Fruit fly (Drosophila melanogaster) whole organism, adult: ENCODE results near the gene mio.

Experiments used
- CG11617 ChIP-seq: fragments of 200-800 bp; sonication (Bioruptor generic); optimal IDR thresholded peaks from 2 replicates; lab custom pipeline; 2017; ENCODE audit warnings: mild to moderate bottlenecking, missing biosample characterization, missing genetic modification reagents, missing genetic modification characterization
- CG12768 ChIP-seq: fragments of 200-800 bp; sonication (Bioruptor generic); optimal IDR thresholded peaks from 2 replicates; lab custom pipeline; 2017; ENCODE audit warnings: missing biosample characterization, missing genetic modification characterization, mild to moderate bottlenecking, moderate library complexity, missing genetic modification reagents
- CG14711 ChIP-seq: fragments of 200-800 bp; sonication (Bioruptor generic); optimal IDR thresholded peaks from 2 replicates; lab custom pipeline; 2018; ENCODE audit warnings: missing biosample characterization, mild to moderate bottlenecking, missing genetic modification characterization, moderate library complexity
- CG1620 ChIP-seq: fragments of 200-800 bp; sonication (Bioruptor generic); optimal IDR thresholded peaks from 2 replicates; lab custom pipeline; 2016; ENCODE audit warnings: missing biosample characterization, missing genetic modification characterization
- CG33017 ChIP-seq: fragments of 200-800 bp; sonication (Bioruptor generic); optimal IDR thresholded peaks from 2 replicates; lab custom pipeline; 2018; ENCODE audit warnings: missing biosample characterization, mild to moderate bottlenecking, missing genetic modification characterization, moderate library complexity
- CG5204 ChIP-seq: fragments of 200-800 bp; sonication (Bioruptor generic); optimal IDR thresholded peaks from 2 replicates; lab custom pipeline; 2016; ENCODE audit warnings: missing biosample characterization, missing genetic modification characterization
- CG7045 ChIP-seq: fragments of 200-800 bp; sonication (Bioruptor generic); optimal IDR thresholded peaks from 2 replicates; lab custom pipeline; 2017; ENCODE audit warnings: missing biosample characterization, mild to moderate bottlenecking, missing genetic modification characterization
- CG7101 ChIP-seq: fragments of 200-800 bp; sonication (Bioruptor generic); optimal IDR thresholded peaks from 2 replicates; lab custom pipeline; 2018; ENCODE audit warnings: missing biosample characterization, mild to moderate bottlenecking, missing genetic modification characterization, moderate library complexity
- Clk ChIP-seq: fragments of 200-800 bp; sonication (Bioruptor generic); optimal IDR thresholded peaks from 2 replicates; lab custom pipeline; 2017; ENCODE audit warnings: missing biosample characterization, missing genetic modification characterization
- Crg-1 ChIP-seq: fragments of 200-800 bp; sonication (Bioruptor generic); optimal IDR thresholded peaks from 2 replicates; lab custom pipeline; 2016; ENCODE audit warnings: missing biosample characterization, missing genetic modification characterization
- Hr96 ChIP-seq: fragments of 200-800 bp; sonication (Bioruptor generic); optimal IDR thresholded peaks from 2 replicates; lab custom pipeline; 2016; ENCODE audit warnings: missing biosample characterization, missing genetic modification characterization
- Mnt ChIP-seq: fragments of 200-800 bp; sonication (Bioruptor generic); optimal IDR thresholded peaks from 2 replicates; lab custom pipeline; 2016; ENCODE audit warnings: missing biosample characterization, mild to moderate bottlenecking, missing genetic modification characterization
- bab1 ChIP-seq: fragments of 200-800 bp; sonication (Bioruptor generic); optimal IDR thresholded peaks from 3 replicates; lab custom pipeline; 2019; ENCODE audit warnings: missing biosample characterization, mild to moderate bottlenecking, missing genetic modification characterization, moderate library complexity
- cic ChIP-seq: fragments of 200-800 bp; sonication (Bioruptor generic); optimal IDR thresholded peaks from 2 replicates; lab custom pipeline; 2017; ENCODE audit warnings: missing biosample characterization, mild to moderate bottlenecking, missing genetic modification characterization, moderate library complexity
- cnc ChIP-seq, 2 experiments: fragments of >200 bp; optimal IDR thresholded peaks; 2 replicates each; lab custom pipeline; 2017
- kay ChIP-seq: fragments of 200-800 bp; sonication (Bioruptor generic); peaks from one replicate; lab custom pipeline; 2016; ENCODE audit warnings: missing biosample characterization, missing genetic modification characterization, borderline replicate concordance
- ovo ChIP-seq: fragments of 200-800 bp; sonication (Bioruptor generic); optimal IDR thresholded peaks from 2 replicates; lab custom pipeline; 2016; ENCODE audit warnings: missing biosample characterization, missing genetic modification characterization
- pad ChIP-seq: fragments of 200-800 bp; sonication (Bioruptor generic); optimal IDR thresholded peaks from 3 replicates; lab custom pipeline; 2017; ENCODE audit warnings: missing biosample characterization, missing genetic modification characterization, mild to moderate bottlenecking, moderate library complexity, missing genetic modification reagents
- tj ChIP-seq: fragments of 200-800 bp; sonication (Bioruptor generic); optimal IDR thresholded peaks from 3 replicates; lab custom pipeline; 2017; ENCODE audit warnings: missing biosample characterization, mild to moderate bottlenecking, missing genetic modification characterization, moderate library complexity
- toe ChIP-seq: fragments of 200-800 bp; sonication (Bioruptor generic); optimal IDR thresholded peaks from 2 replicates; lab custom pipeline; 2016; ENCODE audit warnings: missing biosample characterization, missing genetic modification characterization

mio gene

DNA sequence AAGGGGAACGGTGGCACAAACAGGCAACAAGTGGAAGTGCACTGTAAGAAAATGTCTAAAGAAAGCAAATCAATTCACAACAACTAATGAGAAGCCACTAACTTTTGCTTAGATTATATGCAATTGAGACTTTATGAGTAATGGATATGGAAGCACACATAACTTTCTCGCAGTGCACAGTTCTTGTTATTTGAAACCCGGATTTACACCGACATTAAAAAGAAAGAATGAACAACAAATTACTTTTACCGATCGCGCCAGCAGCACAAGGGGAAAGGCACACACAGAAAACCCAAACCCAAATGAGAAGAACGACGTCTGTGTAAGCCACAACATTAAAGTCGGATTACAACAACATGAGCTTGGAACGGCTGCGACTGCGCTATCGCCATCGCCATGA is 28.0 kb upstream of the mio start:
- TF ChIP-seq tj (GFP tag; lab: Kevin White, UChicago) (no peak), bab1 (GFP tag; lab: Kevin White, UChicago) (no peak), Mnt (GFP tag; lab: Kevin White, UChicago) (no peak), CG7045 (GFP tag; lab: Kevin White, UChicago) (no peak), cnc (optimal IDR thresholded peaks at IDR 0.05; lab: Kevin White, UChicago) (no peak), CG5204 (GFP tag; lab: Kevin White, UChicago) (no peak), CG12768 (GFP tag; lab: Kevin White, UChicago) (no peak), CG33017 (no peak), Crg-1 (no peak), pad (GFP tag; lab: Kevin White, UChicago) (no peak), kay (GFP tag; lab: Kevin White, UChicago) (no peak), CG14711 (no peak), CG1620 (GFP tag; lab: Kevin White, UChicago) (no peak)

DNA sequence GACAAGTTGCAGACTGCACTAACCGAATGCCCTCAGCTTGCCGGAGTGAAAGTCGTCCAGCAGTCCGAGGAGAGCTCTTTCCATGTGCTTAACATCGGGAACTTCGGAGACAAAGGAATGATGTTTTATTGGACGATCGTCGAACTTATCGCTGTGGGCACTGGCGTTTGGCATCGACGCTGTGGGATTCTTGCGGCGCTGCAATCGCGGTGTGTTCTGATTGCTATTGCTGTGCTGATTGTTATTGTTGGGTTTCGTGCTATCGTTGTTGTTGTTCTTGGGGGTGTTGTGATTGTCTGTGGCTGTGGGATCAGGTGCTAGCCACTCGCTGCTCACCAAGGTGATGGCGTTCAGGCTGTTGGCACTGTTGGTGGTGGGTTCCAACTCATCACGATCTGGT is 26.4 kb upstream of the mio start:
- no peak for TF ChIP-seq Mnt (GFP tag; lab: Kevin White, UChicago)
- TF ChIP-seq CG11617 (GFP tag; lab: Kevin White, UChicago), result no peak
- TF ChIP-seq CG14711, result no peak
- TF ChIP-seq pad (GFP tag; lab: Kevin White, UChicago), result no peak
- no peak for TF ChIP-seq tj (GFP tag; lab: Kevin White, UChicago)
- no peak for TF ChIP-seq CG7045 (GFP tag; lab: Kevin White, UChicago)
- no peak for TF ChIP-seq kay (GFP tag; lab: Kevin White, UChicago)
- TF ChIP-seq CG1620 (GFP tag; lab: Kevin White, UChicago), result no peak
- TF ChIP-seq bab1 (GFP tag; lab: Kevin White, UChicago), result no peak
- no peak for TF ChIP-seq cic (GFP tag; lab: Kevin White, UChicago)
- TF ChIP-seq Clk (GFP tag; lab: Kevin White, UChicago), result no peak

- TF ChIP-seq CG1620 (GFP tag; lab: Kevin White, UChicago), result no peak
- no peak for TF ChIP-seq ovo
- no peak for TF ChIP-seq Hr96 (GFP tag; lab: Kevin White, UChicago)
- no peak for TF ChIP-seq CG12768 (GFP tag; lab: Kevin White, UChicago)
- TF ChIP-seq kay (GFP tag; lab: Kevin White, UChicago), result no peak
- TF ChIP-seq CG7101 (tag; lab: Kevin White, UChicago), result no peak
- no peak for TF ChIP-seq cnc (optimal IDR thresholded peaks at IDR 0.05; lab: Kevin White, UChicago)
- TF ChIP-seq CG33017, result no peak
- no peak for TF ChIP-seq pad (GFP tag; lab: Kevin White, UChicago)
- TF ChIP-seq bab1 (GFP tag; lab: Kevin White, UChicago), result no peak
- no peak for TF ChIP-seq CG11617 (GFP tag; lab: Kevin White, UChicago)
These were observed 25.7 kb upstream of the mio start for dm6 chr2L:2191404-2191803.

dm6 chr2L:2192123-2192601 is 24.9 kb upstream of the mio start, which contains the start of gene CG10874:
TSS of gene CG10874 (minus strand) at chr2L:2192386.
- peak; percentile 67 for TF ChIP-seq bab1 (GFP tag; lab: Kevin White, UChicago)
- TF ChIP-seq CG33017, result no peak
- no peak for TF ChIP-seq ovo
- TF ChIP-seq CG7101 (tag; lab: Kevin White, UChicago), result no peak
- TF ChIP-seq CG1620 (GFP tag; lab: Kevin White, UChicago), result peak; percentile 36
- TF ChIP-seq CG14711, result no peak
- no peak for TF ChIP-seq CG11617 (GFP tag; lab: Kevin White, UChicago)
- no peak for TF ChIP-seq CG5204 (GFP tag; lab: Kevin White, UChicago)
- TF ChIP-seq tj (GFP tag; lab: Kevin White, UChicago), result no peak
- no peak for TF ChIP-seq kay (GFP tag; lab: Kevin White, UChicago)
- TF ChIP-seq cnc (optimal IDR thresholded peaks at IDR 0.05; lab: Kevin White, UChicago), result no peak
- TF ChIP-seq Crg-1, result peak; percentile 29
- TF ChIP-seq cic (GFP tag; lab: Kevin White, UChicago), result peak; percentile 13
- peak; percentile 4 for TF ChIP-seq Mnt (GFP tag; lab: Kevin White, UChicago)
- no peak for TF ChIP-seq CG7045 (GFP tag; lab: Kevin White, UChicago)
- peak; percentile 10 for TF ChIP-seq pad (GFP tag; lab: Kevin White, UChicago)
- no peak for TF ChIP-seq Hr96 (GFP tag; lab: Kevin White, UChicago)
- no peak for TF ChIP-seq toe (GFP tag; lab: Kevin White, UChicago)
- TF ChIP-seq Clk (GFP tag; lab: Kevin White, UChicago), result no peak
- TF ChIP-seq CG12768 (GFP tag; lab: Kevin White, UChicago), result no peak

dm6 chr2L:2193357-2193780 is 23.7 kb upstream of the mio start:
- TF ChIP-seq ovo (peak; percentile 82), tj (GFP tag; lab: Kevin White, UChicago) (peak; percentile 92), CG5204 (GFP tag; lab: Kevin White, UChicago) (no peak), bab1 (GFP tag; lab: Kevin White, UChicago) (peak; percentile 85), pad (GFP tag; lab: Kevin White, UChicago) (peak; percentile 86), CG11617 (GFP tag; lab: Kevin White, UChicago) (peak; percentile 43), CG33017 (peak; percentile 16), toe (GFP tag; lab: Kevin White, UChicago) (peak; percentile 54), CG1620 (GFP tag; lab: Kevin White, UChicago) (peak; percentile 76), cnc (optimal IDR thresholded peaks at IDR 0.05; lab: Kevin White, UChicago) (no peak), Crg-1 (peak; percentile 52), CG12768 (GFP tag; lab: Kevin White, UChicago) (peak; percentile 47), Clk (GFP tag; lab: Kevin White, UChicago) (peak; percentile 3), CG7101 (tag; lab: Kevin White, UChicago) (peak; percentile 39), CG14711 (peak; percentile 92), Hr96 (GFP tag; lab: Kevin White, UChicago) (peak; percentile 83), kay (GFP tag; lab: Kevin White, UChicago) (no peak), CG7045 (GFP tag; lab: Kevin White, UChicago) (peak; percentile 29), cic (GFP tag; lab: Kevin White, UChicago) (peak; percentile 95), Mnt (GFP tag; lab: Kevin White, UChicago) (peak; percentile 99)
